Worm (Caenorhabditis elegans) whole organism, L1 larva: ENCODE data around the gene clc-33.

Source experiments
- C16A3.4 ChIP-seq: fragments of 150-350 bp; optimal IDR thresholded peaks from 2 replicates; lab custom pipeline; 2014; ENCODE audit warnings: missing biosample characterization, missing genetic modification characterization
- ama-1 ChIP-seq: fragments of 150-350 bp; optimal IDR thresholded peaks from 2 replicates; lab custom pipeline; 2014
- elt-3 ChIP-seq, 6 experiments: fragments of 150-350 bp in 1 of 6; sonication (generic microtip); optimal IDR thresholded peaks; 2 replicates each; lab custom pipeline; 2017 to 2018; ENCODE audit warnings: missing biosample characterization in 6 of 6, missing genetic modification characterization in 6 of 6, inconsistent platforms in 1 of 6
- fkh-10 ChIP-seq: sonication (generic microtip); optimal IDR thresholded peaks from 2 replicates; lab custom pipeline; 2017; ENCODE audit warnings: missing biosample characterization, missing genetic modification reagents, missing genetic modification characterization
- fos-1 ChIP-seq: fragments of 150-350 bp; optimal IDR thresholded peaks from 2 replicates; lab custom pipeline; 2014; ENCODE audit warnings: missing biosample characterization, missing genetic modification characterization
- lin-13 ChIP-seq: fragments of 150-350 bp; optimal IDR thresholded peaks from 2 replicates; lab custom pipeline; 2014; ENCODE audit warnings: missing biosample characterization, missing genetic modification reagents, missing genetic modification characterization
- lir-3 ChIP-seq: sonication (generic microtip); optimal IDR thresholded peaks from 2 replicates; lab custom pipeline; 2016; ENCODE audit warnings: mild to moderate bottlenecking, missing genetic modification characterization, moderate library complexity, missing compliant biosample characterization; ENCODE audit not compliant: poor library complexity
- nhr-11 ChIP-seq: fragments of 150-350 bp; optimal IDR thresholded peaks from 2 replicates; lab custom pipeline; 2014; ENCODE audit warnings: missing biosample characterization, missing genetic modification characterization
- pag-3 ChIP-seq: sonication (generic microtip); optimal IDR thresholded peaks from 2 replicates; lab custom pipeline; 2017; ENCODE audit warnings: missing genetic modification characterization, mild to moderate bottlenecking, missing compliant biosample characterization, antibody characterized with exemption, borderline replicate concordance; ENCODE audit not compliant: insufficient read depth
- pqm-1 ChIP-seq: sonication (generic microtip); optimal IDR thresholded peaks from 3 replicates; lab custom pipeline; 2017; ENCODE audit warnings: missing biosample characterization, missing genetic modification characterization
- snu-23 ChIP-seq: sonication (generic microtip); optimal IDR thresholded peaks from 2 replicates; lab custom pipeline; 2016; ENCODE audit warnings: missing genetic modification characterization, missing compliant biosample characterization
- unc-86 ChIP-seq: sonication (generic microtip); optimal IDR thresholded peaks from 2 replicates; lab custom pipeline; 2016; ENCODE audit warnings: missing genetic modification characterization, missing compliant biosample characterization

DNA sequence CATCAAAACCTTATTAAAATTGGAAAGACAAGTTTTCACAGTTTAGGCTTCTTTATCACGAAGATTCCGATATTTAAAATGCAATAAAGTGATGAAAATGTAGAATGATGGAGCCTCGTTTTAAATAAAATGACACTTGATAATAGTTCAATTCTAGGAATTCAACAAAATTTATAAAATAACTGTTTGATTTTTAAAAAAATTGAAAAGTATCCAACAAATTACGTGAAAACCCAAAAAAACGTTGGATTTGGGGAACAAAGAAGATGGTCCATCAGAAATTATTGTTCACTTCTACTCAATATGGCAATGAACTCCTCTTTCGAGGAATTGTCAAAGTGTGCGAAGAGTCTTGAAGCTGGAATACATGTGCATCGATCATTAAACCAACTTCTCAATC is 3.7 kb downstream of the clc-33 start, which contains the start of gene F28A10.4:
- TF ChIP-seq lir-3 (tag; lab: Kevin White, UChicago) (no peak), pqm-1 (no peak), lin-13 (GFP tag; lab: Kevin White, UChicago) (no peak), unc-86 (tag; lab: Kevin White, UChicago) (no peak), fos-1 (tag; lab: Kevin White, UChicago) (no peak), ama-1 (lab: Kevin White, UChicago) (no peak), nhr-11 (tag; lab: Kevin White, UChicago) (no peak), C16A3.4 (tag; lab: Kevin White, UChicago) (no peak), fkh-10 (GFP tag; lab: Kevin White, UChicago) (no peak), elt-3 (tag; optimal IDR thresholded peaks at IDR 0.05; lab: Kevin White, UChicago) (no peak), pag-3 (tag; lab: Kevin White, UChicago) (no peak), snu-23 (GFP tag; lab: Kevin White, UChicago) (no peak)
